Worm (Caenorhabditis elegans) whole organism, young adult: Measurements from ENCODE around the gene vha-2.

Source experiments
- K12H6.12 ChIP-seq: fragments of 200-800 bp; sonication (Bioruptor generic); optimal IDR thresholded peaks from 2 replicates; lab custom pipeline; 2018; ENCODE audit warnings: mild to moderate bottlenecking, missing genetic modification characterization, missing compliant biosample characterization
- Y95B8A.8 ChIP-seq: fragments of 200-800 bp; sonication (Bioruptor generic); IDR thresholded peaks from 2 replicates; pipeline ENCODE4 v1.3.6; 2022; ENCODE audit warnings: missing genetic modification reagents, missing genetic modification characterization, missing compliant biosample characterization
- ZK185.1 ChIP-seq: sonication (generic microtip); optimal IDR thresholded peaks from 2 replicates; lab custom pipeline; 2016; ENCODE audit warnings: mild to moderate bottlenecking, missing genetic modification characterization, missing compliant biosample characterization; ENCODE audit not compliant: poor library complexity, severe bottlenecking
- ama-1 ChIP-seq, 3 experiments: fragments of 150-350 bp in 1 of 3; sonication (generic microtip) in 2 of 3; optimal IDR thresholded peaks; 2 replicates each; lab custom pipeline; 2014 to 2018; ENCODE audit warnings: missing biosample characterization in 2 of 3, missing genetic modification characterization in 2 of 3, missing genetic modification reagents in 2 of 3
- ceh-27 ChIP-seq: fragments of 200-800 bp; sonication (Bioruptor generic); optimal IDR thresholded peaks from 2 replicates; lab custom pipeline; 2018; ENCODE audit warnings: mild to moderate bottlenecking, missing genetic modification characterization, moderate library complexity, missing compliant biosample characterization
- hsf-1 ChIP-seq: fragments of 200-800 bp; sonication (Bioruptor generic); IDR thresholded peaks from 2 replicates; pipeline ENCODE4 v1.3.6; 2022; ENCODE audit warnings: missing genetic modification reagents, missing genetic modification characterization, missing compliant biosample characterization
- lsl-1 ChIP-seq: fragments of 200-800 bp; sonication (Bioruptor generic); optimal IDR thresholded peaks from 2 replicates; lab custom pipeline; 2018; ENCODE audit warnings: mild to moderate bottlenecking, missing genetic modification characterization, moderate library complexity, missing compliant biosample characterization
- mes-4 ChIP-seq: sonication (generic microtip); optimal IDR thresholded peaks from 2 replicates; lab custom pipeline; 2016; ENCODE audit warnings: missing genotype, missing genetic modification characterization, missing compliant biosample characterization
- mxl-1 ChIP-seq: sonication (generic microtip); optimal IDR thresholded peaks from 2 replicates; lab custom pipeline; 2016; ENCODE audit warnings: missing genetic modification characterization, missing compliant biosample characterization
- nfya-1 ChIP-seq: sonication (generic microtip); optimal IDR thresholded peaks from 2 replicates; lab custom pipeline; 2017; ENCODE audit warnings: antibody characterized with exemption, missing compliant biosample characterization, missing genetic modification characterization, borderline replicate concordance; ENCODE audit not compliant: insufficient read depth
- nhr-27 ChIP-seq: fragments of 200-800 bp; sonication (Bioruptor generic); optimal IDR thresholded peaks from 2 replicates; lab custom pipeline; 2018; ENCODE audit warnings: mild to moderate bottlenecking, missing genetic modification characterization, moderate library complexity, missing compliant biosample characterization
- pha-4 ChIP-seq: fragments of 150-350 bp; sonication (generic microtip); optimal IDR thresholded peaks from 2 replicates; lab custom pipeline; 2014; ENCODE audit warnings: missing biosample characterization, missing genetic modification reagents, missing genetic modification characterization
- snpc-4 ChIP-seq, 5 experiments: fragments of 150-350 bp in 1 of 5; sonication (generic microtip) in 4 of 5; optimal IDR thresholded peaks; 2 replicates each; lab custom pipeline; 2014 to 2018; ENCODE audit warnings: missing genetic modification characterization in 5 of 5, missing biosample characterization in 3 of 5, antibody characterized with exemption in 2 of 5, mild to moderate bottlenecking in 2 of 5, missing compliant biosample characterization in 2 of 5, missing genotype in 2 of 5, moderate library complexity in 2 of 5, missing genetic modification reagents in 1 of 5
- unc-130 ChIP-seq: sonication (generic microtip); optimal IDR thresholded peaks from 2 replicates; lab custom pipeline; 2016; ENCODE audit warnings: missing genetic modification reagents, missing genetic modification characterization, missing compliant biosample characterization

DNA sequence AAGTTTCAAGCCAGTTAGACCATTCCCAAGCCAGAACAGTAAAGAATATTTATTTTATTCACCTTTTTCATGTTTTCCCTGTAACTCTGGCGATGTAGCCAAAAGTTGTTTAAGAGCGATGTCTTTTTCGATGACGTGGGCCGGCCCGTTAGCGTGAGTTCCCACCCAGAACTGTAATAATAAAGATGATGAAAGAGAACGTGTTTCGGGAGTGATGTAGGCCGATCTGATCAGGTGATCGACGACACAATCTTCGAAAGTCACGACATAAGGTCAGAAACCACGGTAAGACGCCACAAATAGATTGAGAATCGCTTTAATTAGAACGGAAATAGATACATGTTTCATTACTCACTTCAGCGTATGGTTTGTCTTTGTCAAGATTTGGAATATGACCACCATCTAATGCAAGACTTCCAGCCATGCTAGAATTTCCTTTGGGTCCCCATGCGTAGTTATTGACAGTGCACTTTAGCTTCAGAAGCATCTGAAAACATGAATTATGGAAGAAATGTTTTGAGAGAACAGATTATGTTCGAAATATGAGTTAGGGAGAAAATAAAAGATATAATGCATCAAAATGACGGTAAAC, 25.1 kb downstream of the vha-2 start, which contains the start of gene ZK632.4:
- TF ChIP-seq Y95B8A.8 (GFP tag; lab: Robert Waterston, UW) (no peak), hsf-1 (GFP tag; lab: Robert Waterston, UW) (no peak), ama-1 (optimal IDR thresholded peaks at IDR 0.05; lab: Kevin White, UChicago) (no peak), ama-1 (GFP tag; optimal IDR thresholded peaks at IDR 0.05; lab: Kevin White, UChicago) (no peak), snpc-4 (GFP tag; optimal IDR thresholded peaks at IDR 0.05; lab: Kevin White, UChicago) (no peak), snpc-4 (tag; optimal IDR thresholded peaks at IDR 0.05; lab: Kevin White, UChicago) (no peak), unc-130 (GFP tag; lab: Kevin White, UChicago) (no peak), nhr-27 (no peak), mes-4 (tag; lab: Kevin White, UChicago) (no peak), K12H6.12 (no peak), ceh-27 (GFP tag; lab: Kevin White, UChicago) (no peak), lsl-1 (no peak), mxl-1 (no peak), nfya-1 (tag; lab: Kevin White, UChicago) (no peak), ZK185.1 (tag; lab: Kevin White, UChicago) (no peak), pha-4 (tag; lab: Kevin White, UChicago) (no peak)
